Fruit fly (Drosophila melanogaster) whole organism, embryonic: Measurements from ENCODE around the gene CG44405.

Source experiments
- CG11504 ChIP-seq: fragments of 200-800 bp; sonication (Bioruptor generic); optimal IDR thresholded peaks from 3 replicates; lab custom pipeline; 2019; ENCODE audit warnings: missing biosample characterization, mild to moderate bottlenecking, missing genetic modification characterization, moderate library complexity
- CG12744 ChIP-seq: fragments of 200-800 bp; sonication (Bioruptor generic); optimal IDR thresholded peaks from 2 replicates; lab custom pipeline; 2016; ENCODE audit warnings: missing biosample characterization, missing genetic modification characterization
- CG13775 ChIP-seq: fragments of 200-800 bp; sonication (Bioruptor generic); optimal IDR thresholded peaks from 3 replicates; lab custom pipeline; 2017; ENCODE audit warnings: missing biosample characterization, mild to moderate bottlenecking, missing genetic modification characterization
- CG14860 ChIP-seq: fragments of 200-800 bp; sonication (Bioruptor generic); IDR thresholded peaks from 3 replicates; pipeline ENCODE4 v1.3.6; 2022; ENCODE audit warnings: missing biosample characterization, missing genetic modification characterization; ENCODE audit not compliant: partially characterized antibody
- CG16813 ChIP-seq: fragments of 200-800 bp; sonication (Bioruptor generic); IDR thresholded peaks from 3 replicates; pipeline ENCODE4 v1.3.6; 2022; ENCODE audit warnings: missing biosample characterization, missing genetic modification characterization; ENCODE audit not compliant: partially characterized antibody
- CG31224 ChIP-seq: fragments of 200-800 bp; sonication (Bioruptor generic); IDR thresholded peaks from 2 replicates; pipeline ENCODE4 v1.3.6; 2022; ENCODE audit warnings: missing biosample characterization, missing genetic modification characterization
- CG33213 ChIP-seq: fragments of 200-800 bp; sonication (Bioruptor generic); optimal IDR thresholded peaks from 3 replicates; lab custom pipeline; 2016; ENCODE audit warnings: missing biosample characterization, missing genetic modification characterization
- E2f1 ChIP-seq: fragments of 200-800 bp; sonication (Bioruptor generic); IDR thresholded peaks from 2 replicates; pipeline ENCODE4 v1.3.6; 2022; ENCODE audit warnings: missing biosample characterization, missing genetic modification characterization
- Rx ChIP-seq: fragments of 200-800 bp; sonication (Bioruptor generic); IDR thresholded peaks from 2 replicates; pipeline ENCODE4 v1.3.6; 2022; ENCODE audit warnings: missing biosample characterization, missing genetic modification characterization
- ase ChIP-seq: fragments of 200-800 bp; sonication (Bioruptor generic); IDR thresholded peaks from 3 replicates; pipeline ENCODE4 v1.3.6; 2022; ENCODE audit warnings: missing biosample characterization, missing genetic modification characterization
- ewg ChIP-seq: fragments of 200-800 bp; sonication (Bioruptor generic); optimal IDR thresholded peaks from 3 replicates; lab custom pipeline; 2017; ENCODE audit warnings: mild to moderate bottlenecking, missing biosample characterization, missing genetic modification reagents, missing genetic modification characterization
- fd96Cb ChIP-seq: fragments of 200-800 bp; sonication (Bioruptor generic); optimal IDR thresholded peaks from 2 replicates; lab custom pipeline; 2018; ENCODE audit warnings: missing biosample characterization, mild to moderate bottlenecking, missing genetic modification characterization, moderate library complexity
- rib ChIP-seq: fragments of 200-800 bp; sonication (Bioruptor generic); IDR thresholded peaks from 2 replicates; pipeline ENCODE4 v1.3.6; 2022; ENCODE audit warnings: missing biosample characterization, missing genetic modification characterization

dm6 chr2L:16290984-16291383 lies 51.1 kb downstream of the CG44405 start, which contains the start of gene CG17329:
- TF ChIP-seq E2f1 (GFP tag; lab: Robert Waterston, UW) (no peak), ewg (GFP tag; lab: Kevin White, UChicago) (no peak), CG13775 (GFP tag; lab: Kevin White, UChicago) (no peak), CG16813 (GFP tag; lab: Robert Waterston, UW) (no peak), CG11504 (tag; lab: Kevin White, UChicago) (no peak), fd96Cb (no peak), ase (GFP tag; lab: Robert Waterston, UW) (no peak), CG31224 (no peak), Rx (GFP tag; lab: Robert Waterston, UW) (no peak), CG12744 (no peak), CG14860 (GFP tag; lab: Robert Waterston, UW) (no peak), rib (GFP tag; lab: Robert Waterston, UW) (no peak), CG33213 (GFP tag; lab: Kevin White, UChicago) (no peak)
